Worm (Caenorhabditis elegans): Measurements from ENCODE around the gene sra-1.

The sra-1 gene

DNA sequence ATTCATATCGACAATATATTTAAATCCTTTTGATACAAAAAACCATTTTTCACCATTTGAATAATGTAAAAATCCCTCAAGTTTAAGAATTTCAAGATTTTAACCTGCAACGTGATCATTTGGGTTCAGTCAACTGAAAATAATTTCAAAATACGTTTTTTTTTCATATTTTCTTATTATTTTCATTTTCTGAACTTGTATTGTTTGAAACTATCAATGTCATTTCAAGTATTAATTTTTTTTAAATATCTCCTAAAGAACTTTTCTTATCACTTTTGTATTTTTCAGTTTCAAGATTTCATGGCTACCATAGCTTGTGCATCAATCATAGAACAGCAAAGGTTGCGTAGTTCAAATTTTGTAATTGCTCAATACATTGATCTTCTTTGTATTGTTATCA lies 10.5 kb upstream of the sra-1 start, which contains the start of gene sra-9:
Gene sra-9, plus strand, starts transcription at position 301 of the 400 bp plus-strand sequence.
- TF ChIP-seq nfya-1 (tag; optimal IDR thresholded peaks at IDR 0.05; ENCODE audit: insufficient read depth), result no peak
- TF ChIP-seq nhr-12 (tag; optimal IDR thresholded peaks at IDR 0.05), result no peak
- no peak for TF ChIP-seq tbx-2 (tag; optimal IDR thresholded peaks at IDR 0.05)
- no peak for TF ChIP-seq ceh-28 (tag; optimal IDR thresholded peaks at IDR 0.05)
- TF ChIP-seq elt-2 (tag; optimal IDR thresholded peaks at IDR 0.05), result no peak
- TF ChIP-seq nhr-237 (tag; optimal IDR thresholded peaks at IDR 0.05), result no peak
- no peak for TF ChIP-seq elt-3 (tag; optimal IDR thresholded peaks at IDR 0.05)
- TF ChIP-seq nhr-76 (tag; optimal IDR thresholded peaks at IDR 0.05), result no peak
- no peak for TF ChIP-seq nhr-25 (tag; optimal IDR thresholded peaks at IDR 0.05)
- no peak for TF ChIP-seq ceh-82 (tag; optimal IDR thresholded peaks at IDR 0.05)
- no peak for TF ChIP-seq zag-1 (tag; optimal IDR thresholded peaks at IDR 0.05)
- no peak for TF ChIP-seq eor-1 (tag; optimal IDR thresholded peaks at IDR 0.05)
- TF ChIP-seq ceh-9 (tag; optimal IDR thresholded peaks at IDR 0.05), result no peak
- no peak for TF ChIP-seq pha-4 (tag; optimal IDR thresholded peaks at IDR 0.05)

DNA sequence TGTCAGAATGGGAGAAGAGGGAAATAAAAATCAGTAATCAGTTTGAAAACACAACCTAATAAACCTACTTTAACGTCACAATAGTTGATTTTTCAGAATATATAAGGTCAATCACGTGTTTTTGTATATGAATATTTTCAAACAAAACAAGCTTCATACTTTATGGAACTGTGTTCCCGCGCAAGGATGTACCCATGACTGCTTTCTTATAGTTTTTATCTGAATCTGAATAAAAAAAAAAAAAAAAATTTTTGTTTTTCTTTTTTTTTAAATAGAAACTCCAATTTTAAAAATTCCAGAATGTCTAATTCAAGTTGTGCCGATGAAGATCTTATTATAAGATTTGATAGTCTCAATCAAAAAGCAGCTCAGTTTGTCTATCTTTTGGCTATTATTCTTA lies 7.0 kb upstream of the sra-1 start, which contains the start of gene sra-2:
Gene sra-2, plus strand, starts transcription at position 301 of the 400 bp plus-strand sequence.
- TF ChIP-seq ztf-4 (tag; optimal IDR thresholded peaks at IDR 0.05) (no peak), jun-1 (tag; optimal IDR thresholded peaks at IDR 0.05) (no peak), pqm-1 (tag; optimal IDR thresholded peaks at IDR 0.05) (no peak), nhr-76 (tag; optimal IDR thresholded peaks at IDR 0.05) (no peak), ztf-11 (tag; optimal IDR thresholded peaks at IDR 0.05) (no peak), pha-4 (tag; optimal IDR thresholded peaks at IDR 0.05) (no peak), fos-1 (tag; optimal IDR thresholded peaks at IDR 0.05) (no peak), unc-39 (tag; optimal IDR thresholded peaks at IDR 0.05) (no peak), nhr-23 (tag; optimal IDR thresholded peaks at IDR 0.05) (no peak), aly-2 (tag; optimal IDR thresholded peaks at IDR 0.05) (no peak)

DNA sequence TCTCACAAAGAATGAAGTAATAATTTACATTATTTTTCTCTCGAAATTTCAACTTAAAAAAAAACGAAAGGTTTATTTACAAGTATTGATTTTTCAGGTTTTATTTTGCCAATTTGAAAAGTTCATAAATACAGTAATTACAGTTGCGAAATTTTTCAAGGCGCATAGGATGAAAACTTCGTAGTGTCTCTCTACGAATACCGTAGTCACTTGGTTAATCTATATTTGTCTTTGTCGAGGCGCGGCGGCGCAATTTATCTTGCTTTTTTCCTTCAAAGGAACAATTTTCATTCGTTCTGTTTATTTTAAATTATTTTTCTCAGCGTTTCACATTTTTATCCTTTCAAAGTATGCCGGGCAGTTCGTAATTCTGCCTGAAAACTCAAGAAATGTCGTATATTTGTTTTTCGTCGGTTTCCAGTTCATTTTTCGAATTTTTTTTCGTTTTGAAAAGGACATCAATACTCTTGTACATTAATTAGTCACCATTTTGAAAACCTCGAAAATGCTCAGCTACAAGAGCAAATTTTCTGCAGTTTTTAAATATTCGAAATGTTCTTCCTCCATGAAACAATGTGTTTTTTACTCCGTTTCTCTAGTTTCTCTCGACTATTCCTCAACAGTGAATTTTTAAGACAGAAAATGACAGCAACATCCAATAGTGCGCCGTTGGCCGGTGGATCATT lies 2.2 kb upstream of the sra-1 start, which contains the start of gene mex-6:
Gene mex-6, plus strand, starts transcription at position 636 of the 686 bp plus-strand sequence.
- no peak for TF ChIP-seq lin-15B (tag; optimal IDR thresholded peaks at IDR 0.05)
- no peak for TF ChIP-seq skn-1 (tag; optimal IDR thresholded peaks at IDR 0.05)
- TF ChIP-seq aly-2 (tag; optimal IDR thresholded peaks at IDR 0.05), result no peak
- TF ChIP-seq nhr-25 (tag; optimal IDR thresholded peaks at IDR 0.05), result no peak
- TF ChIP-seq unc-39 (tag; optimal IDR thresholded peaks at IDR 0.05), result no peak
- TF ChIP-seq ama-1 (optimal IDR thresholded peaks at IDR 0.05), result no peak
- no peak for TF ChIP-seq ceh-16 (tag; optimal IDR thresholded peaks at IDR 0.05)
- TF ChIP-seq unc-62 (GFP tag; optimal IDR thresholded peaks at IDR 0.05), result no peak
- TF ChIP-seq R02D3.7 (tag; optimal IDR thresholded peaks at IDR 0.05), result no peak
- TF ChIP-seq ceh-28 (tag; optimal IDR thresholded peaks at IDR 0.05), result no peak
- no peak for TF ChIP-seq zag-1 (tag; optimal IDR thresholded peaks at IDR 0.05)
- TF ChIP-seq mdl-1 (tag; optimal IDR thresholded peaks at IDR 0.05), result no peak

DNA sequence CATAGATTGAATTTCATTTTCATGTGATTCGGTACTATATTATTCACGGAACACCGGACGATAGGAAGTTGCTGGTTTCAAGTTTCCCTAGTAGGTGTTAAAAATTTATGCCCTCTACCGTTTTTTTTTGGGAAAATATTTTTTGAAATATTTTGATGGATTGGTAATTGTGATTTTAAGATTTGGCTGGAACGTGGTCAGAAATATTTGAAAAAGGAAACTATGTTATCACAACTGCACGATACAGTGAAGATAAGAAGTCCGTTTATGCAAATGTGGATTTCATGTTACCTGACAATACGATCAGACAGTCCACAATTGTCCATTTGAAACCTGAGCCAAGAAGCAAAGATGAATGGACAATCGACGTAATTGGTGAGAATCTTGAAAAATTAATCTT lies 1.5 kb upstream of the sra-1 start, which contains the start of gene AH6.17:
Gene AH6.17, plus strand, starts transcription at position 185 of the 400 bp plus-strand sequence.
- no peak for TF ChIP-seq lsy-12 (tag; optimal IDR thresholded peaks at IDR 0.05)
- TF ChIP-seq ceh-28 (tag; optimal IDR thresholded peaks at IDR 0.05), result no peak
- TF ChIP-seq unc-39 (tag; optimal IDR thresholded peaks at IDR 0.05), result no peak
- no peak for TF ChIP-seq ztf-4 (tag; optimal IDR thresholded peaks at IDR 0.05)
- no peak for TF ChIP-seq ceh-9 (tag; optimal IDR thresholded peaks at IDR 0.05)
- no peak for TF ChIP-seq mml-1 (tag; optimal IDR thresholded peaks at IDR 0.05)
- no peak for TF ChIP-seq pqm-1 (tag; optimal IDR thresholded peaks at IDR 0.05)
- no peak for TF ChIP-seq egl-27 (tag; optimal IDR thresholded peaks at IDR 0.05)
- TF ChIP-seq ceh-82 (tag; optimal IDR thresholded peaks at IDR 0.05), result no peak
- TF ChIP-seq mdl-1 (tag; optimal IDR thresholded peaks at IDR 0.05), result no peak
- no peak for TF ChIP-seq nhr-12 (tag; optimal IDR thresholded peaks at IDR 0.05)
- TF ChIP-seq zag-1 (tag; optimal IDR thresholded peaks at IDR 0.05), result no peak
- TF ChIP-seq nhr-76 (tag; optimal IDR thresholded peaks at IDR 0.05), result no peak
- no peak for TF ChIP-seq elt-1 (tag; optimal IDR thresholded peaks at IDR 0.05)
- no peak for TF ChIP-seq lin-39 (tag; optimal IDR thresholded peaks at IDR 0.05)
- no peak for TF ChIP-seq fkh-10 (GFP tag; optimal IDR thresholded peaks at IDR 0.05)
